Worm (Caenorhabditis elegans): ENCODE data around the gene col-106.

- TF ChIP-seq elt-1 (tag; optimal IDR thresholded peaks at IDR 0.05), result no peak
- TF ChIP-seq elt-3 (tag; optimal IDR thresholded peaks at IDR 0.05), result no peak
These were observed 26.0 kb downstream of the col-106 start, which contains the start of gene clp-6 for ce11 chrIV:1434554-1435089.
